Fruit fly (Drosophila melanogaster) whole organism, embryonic: ENCODE measurements around the gene CG4328.

Experiments
- Atf3 ChIP-seq: fragments of 200-800 bp; sonication (Bioruptor generic); optimal IDR thresholded peaks from 3 replicates; lab custom pipeline; 2016; ENCODE audit warnings: missing biosample characterization, missing genetic modification characterization
- CG10654 ChIP-seq: fragments of 200-800 bp; sonication (Bioruptor generic); optimal IDR thresholded peaks from 2 replicates; lab custom pipeline; 2016; ENCODE audit warnings: missing biosample characterization, missing genetic modification characterization
- CG10979 ChIP-seq: fragments of 200-800 bp; sonication (Bioruptor generic); optimal IDR thresholded peaks from 2 replicates; lab custom pipeline; 2018; ENCODE audit warnings: missing biosample characterization, mild to moderate bottlenecking, missing genetic modification characterization, moderate library complexity
- CG11093 ChIP-seq: fragments of 200-800 bp; sonication (Bioruptor generic); IDR thresholded peaks from 3 replicates; pipeline ENCODE4 v1.3.6; 2022; ENCODE audit warnings: missing biosample characterization, missing genetic modification characterization
- CG11247 ChIP-seq: fragments of 200-800 bp; sonication (Bioruptor generic); IDR thresholded peaks from 2 replicates; pipeline ENCODE4 v1.3.6; 2022; ENCODE audit warnings: missing biosample characterization, missing genetic modification characterization
- CG13424 ChIP-seq: fragments of 200-800 bp; sonication (Bioruptor generic); optimal IDR thresholded peaks from 2 replicates; lab custom pipeline; 2019; ENCODE audit warnings: missing biosample characterization, mild to moderate bottlenecking, missing genetic modification characterization, moderate library complexity
- CG14441 ChIP-seq: fragments of 200-800 bp; sonication (Bioruptor generic); IDR thresholded peaks from 2 replicates; pipeline ENCODE4 v1.3.6; 2022; ENCODE audit warnings: missing biosample characterization, missing genetic modification characterization
- CG17361 ChIP-seq: fragments of 200-800 bp; sonication (Bioruptor generic); IDR thresholded peaks from 3 replicates; pipeline ENCODE4 v1.3.6; 2022; ENCODE audit warnings: missing biosample characterization, missing genetic modification characterization
- CG2199 ChIP-seq: fragments of 200-800 bp; sonication (Bioruptor generic); IDR thresholded peaks from 3 replicates; pipeline ENCODE4 v1.3.6; 2022; ENCODE audit warnings: missing biosample characterization, missing genetic modification characterization
- CG31365 ChIP-seq: fragments of 200-800 bp; sonication (Bioruptor generic); optimal IDR thresholded peaks from 2 replicates; lab custom pipeline; 2018; ENCODE audit warnings: missing biosample characterization, mild to moderate bottlenecking, missing genetic modification characterization
- CG3163 ChIP-seq: fragments of 200-800 bp; sonication (Bioruptor generic); optimal IDR thresholded peaks from 3 replicates; lab custom pipeline; 2016; ENCODE audit warnings: missing biosample characterization, missing genetic modification characterization
- CG4404 ChIP-seq: fragments of 200-800 bp; sonication (Bioruptor generic); IDR thresholded peaks from 2 replicates; pipeline ENCODE4 v1.3.6; 2022; ENCODE audit warnings: missing biosample characterization, missing genetic modification characterization
- CG8478 ChIP-seq: fragments of >200 bp; optimal IDR thresholded peaks from 2 replicates; lab custom pipeline; 2018
- D19A ChIP-seq: fragments of 200-800 bp; optimal IDR thresholded peaks from 3 replicates; lab custom pipeline; 2019; ENCODE audit warnings: missing biosample characterization, mild to moderate bottlenecking, missing genetic modification characterization, moderate library complexity
- Hey ChIP-seq: fragments of 200-800 bp; sonication (Bioruptor generic); optimal IDR thresholded peaks from 3 replicates; lab custom pipeline; 2018; ENCODE audit warnings: missing biosample characterization, mild to moderate bottlenecking, missing genetic modification characterization
- Nf-YB ChIP-seq: fragments of 200-800 bp; sonication (Bioruptor generic); optimal IDR thresholded peaks from 3 replicates; lab custom pipeline; 2019; ENCODE audit warnings: missing biosample characterization, mild to moderate bottlenecking, missing genetic modification characterization, moderate library complexity
- Nf-YC ChIP-seq: fragments of 200-800 bp; optimal IDR thresholded peaks from 3 replicates; lab custom pipeline; 2019; ENCODE audit warnings: missing biosample characterization, mild to moderate bottlenecking, missing genetic modification characterization, moderate library complexity
- Oli ChIP-seq: fragments of 200-800 bp; sonication (Bioruptor generic); optimal IDR thresholded peaks from 2 replicates; lab custom pipeline; 2018; ENCODE audit warnings: missing biosample characterization, mild to moderate bottlenecking, missing genetic modification characterization, moderate library complexity
- abd-A ChIP-seq: fragments of 200-800 bp; sonication (Bioruptor generic); optimal IDR thresholded peaks from 3 replicates; lab custom pipeline; 2019; ENCODE audit warnings: missing biosample characterization, mild to moderate bottlenecking, missing genetic modification characterization, moderate library complexity
- aop ChIP-seq: fragments of 200-800 bp; sonication (Bioruptor generic); IDR thresholded peaks from 2 replicates; pipeline ENCODE4 v1.3.6; 2022; ENCODE audit warnings: missing biosample characterization, missing genetic modification characterization
- ase ChIP-seq: fragments of 200-800 bp; sonication (Bioruptor generic); IDR thresholded peaks from 3 replicates; pipeline ENCODE4 v1.3.6; 2022; ENCODE audit warnings: missing biosample characterization, missing genetic modification characterization
- cas ChIP-seq: fragments of 200-800 bp; sonication (Bioruptor generic); IDR thresholded peaks from 2 replicates; pipeline ENCODE4 v1.3.6; 2022; ENCODE audit warnings: missing biosample characterization, missing genetic modification characterization
- caup ChIP-seq: fragments of 200-800 bp; sonication (Bioruptor generic); optimal IDR thresholded peaks from 3 replicates; lab custom pipeline; 2017; ENCODE audit warnings: missing biosample characterization, mild to moderate bottlenecking, missing genetic modification characterization, moderate library complexity; ENCODE audit not compliant: severe bottlenecking
- chinmo ChIP-seq: fragments of 200-800 bp; sonication (Bioruptor generic); IDR thresholded peaks from 4 replicates; pipeline ENCODE4 v1.3.6; 2022; ENCODE audit warnings: missing biosample characterization, missing genetic modification characterization; ENCODE audit not compliant: partially characterized antibody
- chn ChIP-seq: fragments of 200-800 bp; sonication (Bioruptor generic); optimal IDR thresholded peaks from 2 replicates; lab custom pipeline; 2016; ENCODE audit warnings: missing biosample characterization, missing genetic modification characterization
- cwo ChIP-seq: fragments of 200-800 bp; sonication (Bioruptor generic); optimal IDR thresholded peaks from 3 replicates; lab custom pipeline; 2017; ENCODE audit warnings: missing biosample characterization, missing genetic modification characterization, mild to moderate bottlenecking, moderate library complexity, missing genetic modification reagents
- gcm ChIP-seq: fragments of 200-800 bp; sonication (Bioruptor generic); optimal IDR thresholded peaks from 2 replicates; lab custom pipeline; 2019; ENCODE audit warnings: missing biosample characterization, mild to moderate bottlenecking, missing genetic modification characterization, moderate library complexity
- gro ChIP-seq: fragments of 200-800 bp; sonication (Bioruptor generic); optimal IDR thresholded peaks from 2 replicates; lab custom pipeline; 2016; ENCODE audit warnings: missing biosample characterization, missing genetic modification characterization
- gsb-n ChIP-seq: fragments of 200-800 bp; sonication (Bioruptor generic); optimal IDR thresholded peaks from 3 replicates; lab custom pipeline; 2018; ENCODE audit warnings: missing biosample characterization, mild to moderate bottlenecking, missing genetic modification characterization
- hb ChIP-seq: fragments of 200-800 bp; sonication (Bioruptor generic); IDR thresholded peaks from 3 replicates; pipeline ENCODE4 v1.3.6; 2022; ENCODE audit warnings: missing biosample characterization, missing genetic modification characterization; ENCODE audit not compliant: partially characterized antibody
- her ChIP-seq: fragments of 200-800 bp; sonication (Bioruptor generic); optimal IDR thresholded peaks from 2 replicates; lab custom pipeline; 2016; ENCODE audit warnings: missing biosample characterization, missing genetic modification characterization
- kni ChIP-seq: fragments of 200-800 bp; sonication (Bioruptor generic); optimal IDR thresholded peaks from 3 replicates; lab custom pipeline; 2017; ENCODE audit warnings: mild to moderate bottlenecking, missing biosample characterization, missing genetic modification reagents, missing genetic modification characterization
- lola ChIP-seq, 3 experiments: fragments of >200 bp in 2 of 3; fragments of 200-800 bp in 1 of 3; sonication (Bioruptor generic) in 1 of 3; optimal IDR thresholded peaks; 2 replicates each; lab custom pipeline; 2017 to 2019; ENCODE audit warnings: missing biosample characterization in 3 of 3, missing genetic modification characterization in 3 of 3, mild to moderate bottlenecking in 1 of 3, moderate library complexity in 1 of 3
- nerfin-1 ChIP-seq: fragments of 200-800 bp; sonication (Bioruptor generic); optimal IDR thresholded peaks from 3 replicates; lab custom pipeline; 2019; ENCODE audit warnings: missing biosample characterization, mild to moderate bottlenecking, missing genetic modification characterization, moderate library complexity
- oc ChIP-seq: fragments of 200-800 bp; sonication (Bioruptor generic); optimal IDR thresholded peaks from 2 replicates; lab custom pipeline; 2018; ENCODE audit warnings: missing biosample characterization, mild to moderate bottlenecking, missing genetic modification characterization, moderate library complexity
- odd ChIP-seq: fragments of 200-800 bp; sonication (Bioruptor generic); optimal IDR thresholded peaks from 2 replicates; lab custom pipeline; 2017; ENCODE audit warnings: missing biosample characterization, mild to moderate bottlenecking, missing genetic modification characterization
- pfk ChIP-seq: fragments of 200-800 bp; sonication (Bioruptor generic); optimal IDR thresholded peaks from 2 replicates; lab custom pipeline; 2018; ENCODE audit warnings: missing biosample characterization, mild to moderate bottlenecking, missing genetic modification characterization, moderate library complexity
- pho ChIP-seq: fragments of 200-800 bp; sonication (Bioruptor generic); optimal IDR thresholded peaks from 2 replicates; lab custom pipeline; 2016; ENCODE audit warnings: missing biosample characterization, missing genetic modification characterization
- pros ChIP-seq: fragments of 200-800 bp; sonication (Bioruptor generic); optimal IDR thresholded peaks from 3 replicates; lab custom pipeline; 2019; ENCODE audit warnings: missing biosample characterization, mild to moderate bottlenecking, missing genetic modification characterization, moderate library complexity
- repo ChIP-seq: fragments of 200-800 bp; sonication (Bioruptor generic); optimal IDR thresholded peaks from 2 replicates; lab custom pipeline; 2016; ENCODE audit warnings: missing biosample characterization, missing genetic modification characterization
- sc ChIP-seq, 3 experiments: fragments of >200 bp in 2 of 3; fragments of 200-800 bp in 1 of 3; sonication (Bioruptor generic) in 1 of 3; optimal IDR thresholded peaks; 2 replicates in 2 of 3; 3 replicates in 1 of 3; lab custom pipeline; 2017; ENCODE audit warnings: mild to moderate bottlenecking in 1 of 3, missing biosample characterization in 1 of 3, missing genetic modification characterization in 1 of 3, missing genetic modification reagents in 1 of 3
- sd ChIP-seq: fragments of 200-800 bp; sonication (Bioruptor generic); optimal IDR thresholded peaks from 3 replicates; lab custom pipeline; 2018; ENCODE audit warnings: missing biosample characterization, mild to moderate bottlenecking, missing genetic modification characterization, moderate library complexity
- sens-2 ChIP-seq: fragments of 200-800 bp; sonication (Bioruptor generic); IDR thresholded peaks from 2 replicates; pipeline ENCODE4 v1.3.6; 2022; ENCODE audit warnings: missing biosample characterization, missing genetic modification characterization
- sim ChIP-seq: fragments of 200-800 bp; sonication (Bioruptor generic); IDR thresholded peaks from 2 replicates; pipeline ENCODE4 v1.3.6; 2022; ENCODE audit warnings: missing biosample characterization, missing genetic modification characterization
- sima ChIP-seq: fragments of 200-800 bp; sonication (Bioruptor generic); optimal IDR thresholded peaks from 2 replicates; lab custom pipeline; 2016; ENCODE audit warnings: missing biosample characterization, missing genetic modification characterization
- usp ChIP-seq: fragments of >200 bp; optimal IDR thresholded peaks from 2 replicates; lab custom pipeline; 2017; ENCODE audit warnings: missing biosample characterization, missing genetic modification characterization
- vfl ChIP-seq: fragments of 200-800 bp; sonication (Bioruptor generic); optimal IDR thresholded peaks from 2 replicates; lab custom pipeline; 2016; ENCODE audit warnings: missing biosample characterization, missing genetic modification characterization

The CG4328 gene

dm6 chr3L:12298092-12298491, 2.2 kb upstream of the CG4328 start (continued):
- TF ChIP-seq CG11093 (GFP tag; lab: Robert Waterston, UW) (0 out of 3 replicates have a peak, but pooled peaks have one; percentile 30), sc (optimal IDR thresholded peaks at IDR 0.05; lab: Kevin White, UChicago) (no peak), sc (GFP tag; optimal IDR thresholded peaks at IDR 0.05; lab: Kevin White, UChicago) (no peak), CG8478 (lab: Kevin White, UChicago) (no peak), cwo (GFP tag; lab: Kevin White, UChicago) (no peak), hb (no peak), gcm (peak; percentile 83), her (GFP tag; lab: Kevin White, UChicago) (no peak), chinmo (GFP tag; lab: Robert Waterston, UW) (0 out of 4 replicates have a peak, but pooled peaks have one; percentile 62), aop (GFP tag; lab: Robert Waterston, UW) (0 out of 2 replicates have a peak, but pooled peaks have one; percentile 7)

dm6 chr3L:12294602-12295001, 1.3 kb downstream of the CG4328 start:
- no peak for TF ChIP-seq CG10979
- TF ChIP-seq Nf-YB (GFP tag; lab: Kevin White, UChicago), result peak; percentile 60
- no peak for TF ChIP-seq CG4404 (GFP tag; lab: Robert Waterston, UW)
- no peak for TF ChIP-seq odd (GFP tag; lab: Kevin White, UChicago)
- TF ChIP-seq gro (GFP tag; lab: Kevin White, UChicago), result no peak
- TF ChIP-seq pfk (GFP tag; lab: Kevin White, UChicago), result no peak
- TF ChIP-seq CG14441 (GFP tag; lab: Robert Waterston, UW), result no peak
- peak; percentile 39 for TF ChIP-seq Nf-YC (tag; lab: Kevin White, UChicago)
- TF ChIP-seq abd-A (tag; lab: Kevin White, UChicago), result no peak
- no peak for TF ChIP-seq CG3163 (GFP tag; lab: Kevin White, UChicago)
- peak; percentile 66 for TF ChIP-seq nerfin-1 (tag; lab: Kevin White, UChicago)
- TF ChIP-seq CG10654 (GFP tag; lab: Kevin White, UChicago), result no peak
- TF ChIP-seq repo (GFP tag; lab: Kevin White, UChicago), result no peak
- 0 out of 2 replicates have a peak, but pooled peaks have one; percentile 17 for TF ChIP-seq CG11247 (GFP tag; lab: Robert Waterston, UW)
- no peak for TF ChIP-seq pho (GFP tag; lab: Kevin White, UChicago)
- no peak for TF ChIP-seq chn (GFP tag; lab: Kevin White, UChicago)
- TF ChIP-seq CG17361 (GFP tag; lab: Robert Waterston, UW), result no peak
- TF ChIP-seq usp (GFP tag; lab: Kevin White, UChicago), result no peak
- TF ChIP-seq sd (tag; lab: Kevin White, UChicago), result no peak
- no peak for TF ChIP-seq CG13424 (tag; lab: Kevin White, UChicago)
- no peak for TF ChIP-seq caup (GFP tag; lab: Kevin White, UChicago)
- no peak for TF ChIP-seq sima (GFP tag; lab: Kevin White, UChicago)
- TF ChIP-seq CG31365 (tag; lab: Kevin White, UChicago), result no peak
- no peak for TF ChIP-seq lola (GFP tag; optimal IDR thresholded peaks at IDR 0.05; lab: Kevin White, UChicago)
- TF ChIP-seq CG2199 (GFP tag; lab: Robert Waterston, UW), result no peak
- no peak for TF ChIP-seq Atf3 (GFP tag; lab: Kevin White, UChicago)
- TF ChIP-seq sim (GFP tag; lab: Robert Waterston, UW), result no peak
- no peak for TF ChIP-seq D19A (tag; lab: Kevin White, UChicago)
- TF ChIP-seq cas (GFP tag; lab: Robert Waterston, UW), result no peak
- peak; percentile 10 for TF ChIP-seq kni (GFP tag; lab: Kevin White, UChicago)
- peak; percentile 59 for TF ChIP-seq pros (GFP tag; lab: Kevin White, UChicago)
- TF ChIP-seq oc (tag; lab: Kevin White, UChicago), result peak; percentile 66
- no peak for TF ChIP-seq vfl
- TF ChIP-seq gsb-n (tag; lab: Kevin White, UChicago), result peak; percentile 31
- TF ChIP-seq Hey (tag; lab: Kevin White, UChicago), result peak; percentile 71
- TF ChIP-seq sens-2 (GFP tag; lab: Robert Waterston, UW), result no peak
- no peak for TF ChIP-seq ase (GFP tag; lab: Robert Waterston, UW)
- TF ChIP-seq Oli (tag; lab: Kevin White, UChicago), result peak; percentile 1
- TF ChIP-seq, all 482 proteins: peak for 10
